Fruit fly (Drosophila melanogaster) whole organism, embryonic: ENCODE measurements around the gene RPA1.

Experiments
- B-H1 ChIP-seq: fragments of 200-800 bp; sonication (Bioruptor generic); IDR thresholded peaks from 3 replicates; pipeline ENCODE4 v1.3.6; 2022; ENCODE audit warnings: missing biosample characterization, missing genetic modification characterization
- BEAF-32 ChIP-seq: fragments of 200-800 bp; sonication (Bioruptor generic); optimal IDR thresholded peaks from 3 replicates; lab custom pipeline; 2017; ENCODE audit warnings: missing biosample characterization, missing genetic modification characterization, mild to moderate bottlenecking, moderate library complexity, missing genetic modification reagents
- CG10979 ChIP-seq: fragments of 200-800 bp; sonication (Bioruptor generic); optimal IDR thresholded peaks from 2 replicates; lab custom pipeline; 2018; ENCODE audit warnings: missing biosample characterization, mild to moderate bottlenecking, missing genetic modification characterization, moderate library complexity
- CG11085 ChIP-seq: fragments of 200-800 bp; sonication (Bioruptor generic); IDR thresholded peaks from 2 replicates; pipeline ENCODE4 v1.3.6; 2022; ENCODE audit warnings: missing biosample characterization, missing genetic modification characterization
- CG11696 ChIP-seq: fragments of 200-800 bp; sonication (Bioruptor generic); IDR thresholded peaks from 2 replicates; pipeline ENCODE4 v1.3.6; 2022; ENCODE audit warnings: missing biosample characterization, missing genetic modification characterization
- CG13624 ChIP-seq: fragments of 200-800 bp; sonication (Bioruptor generic); optimal IDR thresholded peaks from 2 replicates; lab custom pipeline; 2016; ENCODE audit warnings: missing biosample characterization, missing genetic modification characterization
- CG15073 ChIP-seq: fragments of 200-800 bp; sonication (Bioruptor generic); optimal IDR thresholded peaks from 2 replicates; lab custom pipeline; 2016; ENCODE audit warnings: missing biosample characterization, missing genetic modification characterization
- CG15514 ChIP-seq: fragments of 200-800 bp; sonication (Bioruptor generic); optimal IDR thresholded peaks from 3 replicates; lab custom pipeline; 2017; ENCODE audit warnings: missing biosample characterization, missing genetic modification characterization, mild to moderate bottlenecking, moderate library complexity, missing genetic modification reagents
- CG1647 ChIP-seq: fragments of 200-800 bp; sonication (Bioruptor generic); optimal IDR thresholded peaks from 3 replicates; lab custom pipeline; 2016; ENCODE audit warnings: missing biosample characterization, missing genetic modification characterization
- CG3281 ChIP-seq: fragments of 200-800 bp; sonication (Bioruptor generic); optimal IDR thresholded peaks from 3 replicates; lab custom pipeline; 2017; ENCODE audit warnings: missing biosample characterization, mild to moderate bottlenecking, missing genetic modification characterization
- CG4617 ChIP-seq: fragments of 200-800 bp; sonication (Bioruptor generic); optimal IDR thresholded peaks from 3 replicates; lab custom pipeline; 2016; ENCODE audit warnings: missing biosample characterization, missing genetic modification characterization, borderline replicate concordance
- CG4707 ChIP-seq: fragments of 200-800 bp; sonication (Bioruptor generic); optimal IDR thresholded peaks from 2 replicates; lab custom pipeline; 2018; ENCODE audit warnings: missing biosample characterization, mild to moderate bottlenecking, missing genetic modification characterization, moderate library complexity
- CG5245 ChIP-seq: fragments of 200-800 bp; sonication (Bioruptor generic); optimal IDR thresholded peaks from 3 replicates; lab custom pipeline; 2016; ENCODE audit warnings: missing biosample characterization, missing genetic modification characterization
- CG7271 ChIP-seq: fragments of 200-800 bp; sonication (Bioruptor generic); optimal IDR thresholded peaks from 2 replicates; lab custom pipeline; 2018; ENCODE audit warnings: missing biosample characterization, mild to moderate bottlenecking, missing genetic modification characterization, moderate library complexity
- CG8089 ChIP-seq: fragments of 200-800 bp; sonication (Bioruptor generic); optimal IDR thresholded peaks from 3 replicates; lab custom pipeline; 2016; ENCODE audit warnings: missing biosample characterization, missing genetic modification characterization
- CG8281 ChIP-seq: fragments of 200-800 bp; sonication (Bioruptor generic); optimal IDR thresholded peaks from 2 replicates; lab custom pipeline; 2018; ENCODE audit warnings: missing biosample characterization, mild to moderate bottlenecking, missing genetic modification characterization, moderate library complexity
- Camta ChIP-seq: fragments of 200-800 bp; sonication (Bioruptor generic); optimal IDR thresholded peaks from 2 replicates; lab custom pipeline; 2016; ENCODE audit warnings: missing biosample characterization, missing genetic modification characterization
- Dip2 ChIP-seq: fragments of 200-800 bp; sonication (Bioruptor generic); IDR thresholded peaks from 2 replicates; pipeline ENCODE4 v1.3.6; 2022; ENCODE audit warnings: missing biosample characterization, missing genetic modification characterization
- Dll ChIP-seq: fragments of 200-800 bp; sonication (Bioruptor generic); IDR thresholded peaks from 4 replicates; pipeline ENCODE4 v1.3.6; 2022; ENCODE audit warnings: missing biosample characterization, missing genetic modification characterization; ENCODE audit not compliant: partially characterized antibody
- Doc3 ChIP-seq: fragments of 200-800 bp; sonication (Bioruptor generic); IDR thresholded peaks from 3 replicates; pipeline ENCODE4 v1.3.6; 2022; ENCODE audit warnings: missing biosample characterization, missing genetic modification characterization; ENCODE audit not compliant: partially characterized antibody
- Dp ChIP-seq: fragments of 200-800 bp; sonication (Bioruptor generic); optimal IDR thresholded peaks from 2 replicates; lab custom pipeline; 2018; ENCODE audit warnings: missing biosample characterization, mild to moderate bottlenecking, missing genetic modification characterization, moderate library complexity
- Ets97D ChIP-seq: fragments of 200-800 bp; sonication (Bioruptor generic); optimal IDR thresholded peaks from 3 replicates; lab custom pipeline; 2016; ENCODE audit warnings: missing biosample characterization, missing genetic modification characterization
- H2.0 ChIP-seq: fragments of 200-800 bp; sonication (Bioruptor generic); IDR thresholded peaks from 2 replicates; pipeline ENCODE4 v1.3.6; 2022; ENCODE audit warnings: missing biosample characterization, missing genetic modification characterization
- Hmr ChIP-seq: fragments of 200-800 bp; sonication (Bioruptor generic); optimal IDR thresholded peaks from 3 replicates; lab custom pipeline; 2017; ENCODE audit warnings: mild to moderate bottlenecking, missing biosample characterization, missing genetic modification reagents, missing genetic modification characterization
- Hr78 ChIP-seq, 2 experiments: fragments of 200-800 bp in 1 of 2; fragments of >200 bp in 1 of 2; sonication (Bioruptor generic) in 1 of 2; optimal IDR thresholded peaks; 2 replicates each; lab custom pipeline; 2017 to 2019; ENCODE audit warnings: missing biosample characterization in 2 of 2, missing genetic modification characterization in 2 of 2, mild to moderate bottlenecking in 1 of 2, moderate library complexity in 1 of 2
- MBD-R2 ChIP-seq: fragments of 200-800 bp; sonication (Bioruptor generic); IDR thresholded peaks from 2 replicates; pipeline ENCODE4 v1.3.6; 2022; ENCODE audit warnings: missing biosample characterization, missing genetic modification characterization
- NC2β ChIP-seq: fragments of 200-800 bp; sonication (Bioruptor generic); optimal IDR thresholded peaks from 2 replicates; lab custom pipeline; 2016; ENCODE audit warnings: missing biosample characterization, missing genetic modification characterization
- PHDP ChIP-seq: fragments of 200-800 bp; sonication (Bioruptor generic); optimal IDR thresholded peaks from 3 replicates; lab custom pipeline; 2018; ENCODE audit warnings: missing biosample characterization, mild to moderate bottlenecking, missing genetic modification characterization, moderate library complexity
- Taf1 ChIP-seq: fragments of 200-800 bp; sonication (Bioruptor generic); IDR thresholded peaks from 2 replicates; pipeline ENCODE4 v1.3.6; 2022; ENCODE audit warnings: missing biosample characterization, missing genetic modification characterization
- ab ChIP-seq: fragments of 200-800 bp; sonication (Bioruptor generic); optimal IDR thresholded peaks from 2 replicates; lab custom pipeline; 2016; ENCODE audit warnings: missing biosample characterization, missing genetic modification characterization
- crc ChIP-seq: fragments of 200-800 bp; sonication (Bioruptor generic); optimal IDR thresholded peaks from 2 replicates; lab custom pipeline; 2016; ENCODE audit warnings: missing biosample characterization, missing genetic modification characterization
- dimm ChIP-seq: fragments of 200-800 bp; sonication (Bioruptor generic); IDR thresholded peaks from 2 replicates; pipeline ENCODE4 v1.3.6; 2022; ENCODE audit warnings: missing biosample characterization, missing genetic modification characterization
- gcm2 ChIP-seq: fragments of 200-800 bp; sonication (Bioruptor generic); optimal IDR thresholded peaks from 2 replicates; lab custom pipeline; 2016; ENCODE audit warnings: missing biosample characterization, missing genetic modification characterization
- gfzf ChIP-seq: fragments of 200-800 bp; sonication (Bioruptor generic); optimal IDR thresholded peaks from 2 replicates; lab custom pipeline; 2016; ENCODE audit warnings: missing biosample characterization, mild to moderate bottlenecking, missing genetic modification characterization, moderate library complexity
- insv ChIP-seq, 2 experiments: fragments of 200-800 bp; sonication (Bioruptor generic); optimal IDR thresholded peaks; 3 replicates each; lab custom pipeline; 2016 to 2018; ENCODE audit warnings: missing biosample characterization in 2 of 2, missing genetic modification characterization in 2 of 2
- jing ChIP-seq: fragments of 200-800 bp; sonication (Bioruptor generic); optimal IDR thresholded peaks from 2 replicates; lab custom pipeline; 2018; ENCODE audit warnings: missing biosample characterization, mild to moderate bottlenecking, missing genetic modification characterization
- klu ChIP-seq: fragments of 200-800 bp; sonication (Bioruptor generic); IDR thresholded peaks from 2 replicates; pipeline ENCODE4 v1.3.6; 2022; ENCODE audit warnings: missing biosample characterization, missing genetic modification characterization
- knrl ChIP-seq: fragments of 200-800 bp; sonication (Bioruptor generic); IDR thresholded peaks from 3 replicates; pipeline ENCODE4 v1.3.6; 2022; ENCODE audit warnings: missing biosample characterization, missing genetic modification characterization; ENCODE audit not compliant: partially characterized antibody
- lbe ChIP-seq: fragments of 200-800 bp; sonication (Bioruptor generic); optimal IDR thresholded peaks from 2 replicates; lab custom pipeline; 2016; ENCODE audit warnings: missing biosample characterization, mild to moderate bottlenecking, missing genetic modification characterization
- lmd ChIP-seq: fragments of 200-800 bp; sonication (Bioruptor generic); IDR thresholded peaks from 2 replicates; pipeline ENCODE4 v1.3.6; 2022; ENCODE audit warnings: missing biosample characterization, missing genetic modification characterization
- mam ChIP-seq: fragments of 200-800 bp; sonication (Bioruptor generic); optimal IDR thresholded peaks from 3 replicates; lab custom pipeline; 2016; ENCODE audit warnings: missing biosample characterization, missing genetic modification characterization
- nom ChIP-seq: fragments of 200-800 bp; sonication (Bioruptor generic); optimal IDR thresholded peaks from 2 replicates; lab custom pipeline; 2017; ENCODE audit warnings: missing biosample characterization, missing genetic modification characterization, mild to moderate bottlenecking, moderate library complexity, missing genetic modification reagents
- pita ChIP-seq: fragments of 200-800 bp; sonication (Bioruptor generic); optimal IDR thresholded peaks from 2 replicates; lab custom pipeline; 2017; ENCODE audit warnings: missing biosample characterization, mild to moderate bottlenecking, missing genetic modification characterization
- sens ChIP-seq: fragments of 200-800 bp; sonication (Bioruptor generic); peaks from one replicate; lab custom pipeline; 2016; ENCODE audit warnings: missing biosample characterization, missing genetic modification characterization
- stc ChIP-seq: fragments of 200-800 bp; sonication (Bioruptor generic); IDR thresholded peaks from 2 replicates; pipeline ENCODE4 v1.3.6; 2022; ENCODE audit warnings: missing biosample characterization, missing genetic modification characterization
- vnd ChIP-seq: fragments of 200-800 bp; sonication (Bioruptor generic); IDR thresholded peaks from 3 replicates; pipeline ENCODE4 v1.3.6; 2022; ENCODE audit warnings: missing biosample characterization, missing genetic modification characterization; ENCODE audit not compliant: partially characterized antibody
- wor ChIP-seq: fragments of 200-800 bp; sonication (Bioruptor generic); IDR thresholded peaks from 2 replicates; pipeline ENCODE4 v1.3.6; 2022; ENCODE audit warnings: missing biosample characterization, missing genetic modification characterization
- zfh2 ChIP-seq: fragments of 200-800 bp; sonication (Bioruptor generic); optimal IDR thresholded peaks from 2 replicates; lab custom pipeline; 2016; ENCODE audit warnings: missing biosample characterization, missing genetic modification characterization

RPA1 gene

DNA sequence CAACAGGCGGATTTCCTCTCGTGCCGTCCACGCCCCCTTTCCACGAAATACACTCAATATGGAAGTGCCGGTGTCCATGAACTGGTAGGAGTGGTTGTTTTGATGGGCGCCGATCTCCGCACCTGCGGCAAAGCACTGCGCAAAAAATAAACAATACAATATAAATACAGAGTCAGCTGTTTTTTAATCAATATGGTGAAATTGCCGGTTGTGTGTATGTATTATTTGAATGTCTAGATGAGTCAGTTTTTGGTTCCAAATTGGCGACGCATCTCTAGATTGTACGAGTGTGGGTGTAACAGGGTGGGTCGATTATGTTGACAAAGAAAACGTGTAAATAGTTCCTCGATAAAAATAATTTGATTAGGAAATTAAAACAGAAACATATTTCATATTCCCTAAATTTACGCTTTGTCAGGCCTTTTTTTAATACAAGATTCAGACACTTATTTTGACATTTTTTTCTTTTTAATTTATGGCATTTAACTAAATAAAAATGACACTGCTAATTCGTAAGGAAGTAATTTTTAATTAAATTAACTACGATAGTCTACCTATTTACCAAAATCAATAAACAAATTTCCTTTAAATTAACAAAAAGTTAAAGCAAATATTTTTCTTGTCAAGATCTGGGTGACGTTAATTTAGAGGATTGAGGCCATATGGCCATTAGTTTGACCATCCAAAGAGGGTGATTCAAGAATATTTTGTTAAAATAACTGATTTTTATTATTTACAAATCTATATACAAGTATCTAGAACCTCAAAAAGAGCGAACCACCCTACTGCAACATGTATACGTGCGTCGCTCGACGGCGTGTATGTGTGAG lies 24.6 kb downstream of the RPA1 start (continued):
- TF ChIP-seq crc (GFP tag; lab: Kevin White, UChicago) (peak; percentile 78), ab (GFP tag; lab: Kevin White, UChicago) (no peak), CG15073 (GFP tag; lab: Kevin White, UChicago) (peak; percentile 54), Dp (GFP tag; lab: Kevin White, UChicago) (no peak), insv (GFP tag; optimal IDR thresholded peaks at IDR 0.05; lab: Kevin White, UChicago) (peak in 1 of 2 experiments; percentile 71), nom (peak; percentile 79), MBD-R2 (peak; percentile 18), gcm2 (GFP tag; lab: Kevin White, UChicago) (peak; percentile 8), CG8089 (GFP tag; lab: Kevin White, UChicago) (peak; percentile 52), dimm (GFP tag; lab: Robert Waterston, UW) (no peak), H2.0 (GFP tag; lab: Robert Waterston, UW) (peak; percentile 3), BEAF-32 (GFP tag; lab: Kevin White, UChicago) (peak; percentile 1), Taf1 (GFP tag; lab: Robert Waterston, UW) (peak; percentile 62; the same call in 1 of the 2 replicates), lbe (peak; percentile 56), Ets97D (GFP tag; lab: Kevin White, UChicago) (no peak), CG4617 (GFP tag; lab: Kevin White, UChicago) (no peak), jing (peak; percentile 50), NC2β (GFP tag; lab: Kevin White, UChicago) (peak; percentile 32), Dip2 (no peak), Hr78 (GFP tag; optimal IDR thresholded peaks at IDR 0.05; lab: Kevin White, UChicago) (peak in 1 of 2 experiments; percentile 87), CG15514 (GFP tag; lab: Kevin White, UChicago) (peak; percentile 98), CG8281 (tag; lab: Kevin White, UChicago) (peak; percentile 76), sens (GFP tag; lab: Kevin White, UChicago) (peak; percentile 98), CG5245 (GFP tag; lab: Kevin White, UChicago) (peak; percentile 64), CG13624 (GFP tag; lab: Kevin White, UChicago) (peak; percentile 83), PHDP (tag; lab: Kevin White, UChicago) (peak; percentile 90), CG3281 (GFP tag; lab: Kevin White, UChicago) (peak; percentile 96), stc (GFP tag; lab: Robert Waterston, UW) (peak; percentile 66), lmd (GFP tag; lab: Robert Waterston, UW) (peak; percentile 73), pita (no peak), CG7271 (peak; percentile 6), CG4707 (GFP tag; lab: Kevin White, UChicago) (peak; percentile 57), Dll (GFP tag; lab: Robert Waterston, UW) (no peak), CG11696 (peak; percentile 25; the same call in 1 of the 2 replicates), gfzf (no peak), B-H1 (GFP tag; lab: Robert Waterston, UW) (peak; percentile 61; the same call in 2 of the 3 replicates), CG11085 (GFP tag; lab: Robert Waterston, UW) (peak; percentile 30), Doc3 (GFP tag; lab: Robert Waterston, UW) (no peak), klu (GFP tag; lab: Robert Waterston, UW) (peak; percentile 57), Hmr (peak; percentile 92), knrl (GFP tag; lab: Robert Waterston, UW) (no peak), wor (peak; percentile 43; the same call in 1 of the 2 replicates), Camta (GFP tag; lab: Kevin White, UChicago) (peak; percentile 81), vnd (no peak), mam (GFP tag; lab: Kevin White, UChicago) (peak; percentile 69), CG1647 (peak; percentile 47), CG10979 (tag; lab: Kevin White, UChicago) (peak; percentile 90), zfh2 (GFP tag; lab: Kevin White, UChicago) (peak; percentile 68)
